Fruit fly (Drosophila melanogaster) whole organism, embryonic: ENCODE measurements around the gene CG13603.

Source experiments
- ATbp ChIP-seq: fragments of 200-800 bp; sonication (Bioruptor generic); optimal IDR thresholded peaks from 2 replicates; lab custom pipeline; 2017; ENCODE audit warnings: missing biosample characterization, mild to moderate bottlenecking, missing genetic modification characterization, missing genetic modification reagents
- Adf1 ChIP-seq: fragments of 200-800 bp; sonication (Bioruptor generic); IDR thresholded peaks from 2 replicates; pipeline ENCODE4 v1.3.6; 2022; ENCODE audit warnings: missing biosample characterization, missing genetic modification characterization
- Aef1 ChIP-seq: fragments of 200-800 bp; sonication (Bioruptor generic); IDR thresholded peaks from 3 replicates; pipeline ENCODE4 v1.3.6; 2022; ENCODE audit warnings: missing biosample characterization, missing genetic modification characterization
- Bteb2 ChIP-seq: fragments of 200-800 bp; sonication (Bioruptor generic); optimal IDR thresholded peaks from 2 replicates; lab custom pipeline; 2016; ENCODE audit warnings: missing biosample characterization, missing genetic modification characterization
- CG1024 ChIP-seq: fragments of 200-800 bp; sonication (Bioruptor generic); IDR thresholded peaks from 2 replicates; pipeline ENCODE4 v1.3.6; 2022; ENCODE audit warnings: missing biosample characterization, missing genetic modification characterization
- CG11085 ChIP-seq: fragments of 200-800 bp; sonication (Bioruptor generic); IDR thresholded peaks from 2 replicates; pipeline ENCODE4 v1.3.6; 2022; ENCODE audit warnings: missing biosample characterization, missing genetic modification characterization
- CG13123 ChIP-seq: fragments of 200-800 bp; sonication (Bioruptor generic); optimal IDR thresholded peaks from 2 replicates; lab custom pipeline; 2016; ENCODE audit warnings: missing biosample characterization, missing genetic modification characterization
- CG14667 ChIP-seq: fragments of 200-800 bp; sonication (Bioruptor generic); IDR thresholded peaks from 2 replicates; pipeline ENCODE4 v1.3.6; 2022; ENCODE audit warnings: missing biosample characterization, missing genetic modification characterization
- CG1529 ChIP-seq: fragments of 200-800 bp; sonication (Bioruptor generic); optimal IDR thresholded peaks from 3 replicates; lab custom pipeline; 2018; ENCODE audit warnings: missing biosample characterization, missing genetic modification characterization
- CG1603 ChIP-seq: fragments of 200-800 bp; sonication (Bioruptor generic); optimal IDR thresholded peaks from 2 replicates; lab custom pipeline; 2019; ENCODE audit warnings: missing biosample characterization, mild to moderate bottlenecking, missing genetic modification characterization, moderate library complexity
- CG16863 ChIP-seq: fragments of 200-800 bp; sonication (Bioruptor generic); optimal IDR thresholded peaks from 3 replicates; lab custom pipeline; 2016; ENCODE audit warnings: missing biosample characterization, missing genetic modification characterization
- CG17385 ChIP-seq: fragments of 200-800 bp; sonication (Bioruptor generic); optimal IDR thresholded peaks from 3 replicates; lab custom pipeline; 2018; ENCODE audit warnings: missing biosample characterization, mild to moderate bottlenecking, missing genetic modification characterization
- CG17612 ChIP-seq: fragments of 200-800 bp; sonication (Bioruptor generic); IDR thresholded peaks from 2 replicates; pipeline ENCODE4 v1.3.6; 2022; ENCODE audit warnings: missing biosample characterization, missing genetic modification characterization
- CG1832 ChIP-seq: fragments of 200-800 bp; sonication (Bioruptor generic); optimal IDR thresholded peaks from 2 replicates; lab custom pipeline; 2017; ENCODE audit warnings: missing biosample characterization, mild to moderate bottlenecking, missing genetic modification characterization, inconsistent platforms
- CG18764 ChIP-seq: fragments of 200-800 bp; sonication (Bioruptor generic); optimal IDR thresholded peaks from 3 replicates; lab custom pipeline; 2016; ENCODE audit warnings: missing biosample characterization, missing genetic modification characterization
- CG2129 ChIP-seq: fragments of 200-800 bp; sonication (Bioruptor generic); IDR thresholded peaks from 2 replicates; pipeline ENCODE4 v1.3.6; 2022; ENCODE audit warnings: missing biosample characterization, missing genetic modification characterization; ENCODE audit not compliant: partially characterized antibody
- CG33213 ChIP-seq: fragments of 200-800 bp; sonication (Bioruptor generic); optimal IDR thresholded peaks from 3 replicates; lab custom pipeline; 2016; ENCODE audit warnings: missing biosample characterization, missing genetic modification characterization
- CG43689 ChIP-seq: fragments of 200-800 bp; sonication (Bioruptor generic); IDR thresholded peaks from 2 replicates; pipeline ENCODE4 v1.3.6; 2022; ENCODE audit warnings: missing biosample characterization, missing genetic modification characterization
- CG5953 ChIP-seq: fragments of 200-800 bp; sonication (Bioruptor generic); IDR thresholded peaks from 2 replicates; pipeline ENCODE4 v1.3.6; 2022; ENCODE audit warnings: missing biosample characterization, missing genetic modification characterization
- CG8924 ChIP-seq: fragments of 200-800 bp; optimal IDR thresholded peaks from 3 replicates; lab custom pipeline; 2019; ENCODE audit warnings: missing biosample characterization, mild to moderate bottlenecking, missing genetic modification characterization, moderate library complexity
- CG9609 ChIP-seq: fragments of 200-800 bp; sonication (Bioruptor generic); optimal IDR thresholded peaks from 3 replicates; lab custom pipeline; 2016; ENCODE audit warnings: missing biosample characterization, missing genetic modification characterization
- CG9797 ChIP-seq: fragments of 200-800 bp; sonication (Bioruptor generic); optimal IDR thresholded peaks from 3 replicates; lab custom pipeline; 2018; ENCODE audit warnings: missing biosample characterization, mild to moderate bottlenecking, missing genetic modification characterization
- Doc3 ChIP-seq: fragments of 200-800 bp; sonication (Bioruptor generic); IDR thresholded peaks from 3 replicates; pipeline ENCODE4 v1.3.6; 2022; ENCODE audit warnings: missing biosample characterization, missing genetic modification characterization; ENCODE audit not compliant: partially characterized antibody
- Dref ChIP-seq: fragments of 200-800 bp; sonication (Bioruptor generic); IDR thresholded peaks from 2 replicates; pipeline ENCODE4 v1.3.6; 2022; ENCODE audit warnings: missing biosample characterization, missing genetic modification characterization
- ERR ChIP-seq: fragments of 200-800 bp; sonication (Bioruptor generic); optimal IDR thresholded peaks from 2 replicates; lab custom pipeline; 2016; ENCODE audit warnings: missing biosample characterization, missing genetic modification characterization
- Eip74EF ChIP-seq, 2 experiments: fragments of 200-800 bp in 1 of 2; fragments of >200 bp in 1 of 2; sonication (Bioruptor generic) in 1 of 2; optimal IDR thresholded peaks; 2 replicates each; lab custom pipeline; 2017 to 2019; ENCODE audit warnings: missing biosample characterization in 2 of 2, missing genetic modification characterization in 2 of 2, mild to moderate bottlenecking in 1 of 2, moderate library complexity in 1 of 2
- Hr39 ChIP-seq: fragments of >200 bp; optimal IDR thresholded peaks from 2 replicates; lab custom pipeline; 2017
- Jarid2 ChIP-seq: fragments of 200-800 bp; sonication (Bioruptor generic); optimal IDR thresholded peaks from 3 replicates; lab custom pipeline; 2017; ENCODE audit warnings: mild to moderate bottlenecking, missing biosample characterization, missing genetic modification reagents, missing genetic modification characterization
- Lhr ChIP-seq: fragments of 200-800 bp; sonication (Bioruptor generic); optimal IDR thresholded peaks from 3 replicates; lab custom pipeline; 2017; ENCODE audit warnings: mild to moderate bottlenecking, missing biosample characterization, missing genetic modification reagents, missing genetic modification characterization
- NfI ChIP-seq: fragments of 200-800 bp; sonication (Bioruptor generic); optimal IDR thresholded peaks from 3 replicates; lab custom pipeline; 2018; ENCODE audit warnings: missing biosample characterization, mild to moderate bottlenecking, missing genetic modification characterization, moderate library complexity
- Ssrp ChIP-seq: fragments of 200-800 bp; sonication (Bioruptor generic); optimal IDR thresholded peaks from 2 replicates; lab custom pipeline; 2018; ENCODE audit warnings: missing biosample characterization, mild to moderate bottlenecking, missing genetic modification characterization, moderate library complexity
- Vsx1 ChIP-seq: fragments of 200-800 bp; sonication (Bioruptor generic); optimal IDR thresholded peaks from 2 replicates; lab custom pipeline; 2017; ENCODE audit warnings: missing biosample characterization, mild to moderate bottlenecking, missing genetic modification characterization, missing genetic modification reagents
- dpn ChIP-seq, 2 experiments: fragments of 200-800 bp; sonication (Bioruptor generic); optimal IDR thresholded peaks; 3 replicates each; lab custom pipeline; 2016; ENCODE audit warnings: missing biosample characterization in 2 of 2, missing genetic modification characterization in 2 of 2
- ewg ChIP-seq: fragments of 200-800 bp; sonication (Bioruptor generic); optimal IDR thresholded peaks from 3 replicates; lab custom pipeline; 2017; ENCODE audit warnings: mild to moderate bottlenecking, missing biosample characterization, missing genetic modification reagents, missing genetic modification characterization
- gce ChIP-seq: fragments of 200-800 bp; sonication (Bioruptor generic); IDR thresholded peaks from 3 replicates; pipeline ENCODE4 v1.3.6; 2022; ENCODE audit warnings: missing biosample characterization, missing genetic modification characterization
- grn ChIP-seq: fragments of 200-800 bp; sonication (Bioruptor generic); optimal IDR thresholded peaks from 3 replicates; lab custom pipeline; 2017; ENCODE audit warnings: missing biosample characterization, missing genetic modification characterization
- ind ChIP-seq: fragments of 200-800 bp; sonication (Bioruptor generic); optimal IDR thresholded peaks from 3 replicates; lab custom pipeline; 2016; ENCODE audit warnings: missing biosample characterization, missing genetic modification characterization
- kah ChIP-seq: fragments of 200-800 bp; sonication (Bioruptor generic); optimal IDR thresholded peaks from 2 replicates; lab custom pipeline; 2018; ENCODE audit warnings: missing biosample characterization, mild to moderate bottlenecking, missing genetic modification characterization
- klu ChIP-seq: fragments of 200-800 bp; sonication (Bioruptor generic); IDR thresholded peaks from 2 replicates; pipeline ENCODE4 v1.3.6; 2022; ENCODE audit warnings: missing biosample characterization, missing genetic modification characterization
- repo ChIP-seq: fragments of 200-800 bp; sonication (Bioruptor generic); optimal IDR thresholded peaks from 2 replicates; lab custom pipeline; 2016; ENCODE audit warnings: missing biosample characterization, missing genetic modification characterization
- sens-2 ChIP-seq: fragments of 200-800 bp; sonication (Bioruptor generic); IDR thresholded peaks from 2 replicates; pipeline ENCODE4 v1.3.6; 2022; ENCODE audit warnings: missing biosample characterization, missing genetic modification characterization
- sna ChIP-seq: fragments of 200-800 bp; sonication (Bioruptor generic); IDR thresholded peaks from 2 replicates; pipeline ENCODE4 v1.3.6; 2022; ENCODE audit warnings: missing biosample characterization, missing genetic modification characterization; ENCODE audit not compliant: partially characterized antibody
- sob ChIP-seq: fragments of 200-800 bp; sonication (Bioruptor generic); IDR thresholded peaks from 2 replicates; pipeline ENCODE4 v1.3.6; 2022; ENCODE audit warnings: missing biosample characterization, missing genetic modification characterization
- sqz ChIP-seq: fragments of 200-800 bp; sonication (Bioruptor generic); optimal IDR thresholded peaks from 3 replicates; lab custom pipeline; 2018; ENCODE audit warnings: missing biosample characterization, mild to moderate bottlenecking, missing genetic modification characterization
- stc ChIP-seq: fragments of 200-800 bp; sonication (Bioruptor generic); IDR thresholded peaks from 2 replicates; pipeline ENCODE4 v1.3.6; 2022; ENCODE audit warnings: missing biosample characterization, missing genetic modification characterization
- tna ChIP-seq: fragments of 200-800 bp; sonication (Bioruptor generic); IDR thresholded peaks from 2 replicates; pipeline ENCODE4 v1.3.6; 2022; ENCODE audit warnings: missing biosample characterization, missing genetic modification characterization; ENCODE audit not compliant: partially characterized antibody
- vnd ChIP-seq: fragments of 200-800 bp; sonication (Bioruptor generic); IDR thresholded peaks from 3 replicates; pipeline ENCODE4 v1.3.6; 2022; ENCODE audit warnings: missing biosample characterization, missing genetic modification characterization; ENCODE audit not compliant: partially characterized antibody
- wor ChIP-seq: fragments of 200-800 bp; sonication (Bioruptor generic); IDR thresholded peaks from 2 replicates; pipeline ENCODE4 v1.3.6; 2022; ENCODE audit warnings: missing biosample characterization, missing genetic modification characterization

CG13603 gene

dm6 chr3R:23939921-23940839, 46.2 kb downstream of the CG13603 start (continued):
- no peak for TF ChIP-seq sens-2 (GFP tag; lab: Robert Waterston, UW)
- peak; percentile 86 for TF ChIP-seq CG1603
- no peak for TF ChIP-seq tna
- no peak for TF ChIP-seq klu
- peak; percentile 71 for TF ChIP-seq sqz (GFP tag; lab: Kevin White, UChicago)
- peak in 1 of 2 experiments; percentile 71 for TF ChIP-seq Eip74EF (GFP tag; optimal IDR thresholded peaks at IDR 0.05; lab: Kevin White, UChicago)
- TF ChIP-seq Jarid2 (GFP tag; lab: Kevin White, UChicago), result peak; percentile 66
- TF ChIP-seq CG43689 (GFP tag; lab: Robert Waterston, UW), result peak; percentile 65
- TF ChIP-seq stc (GFP tag; lab: Robert Waterston, UW), result peak; percentile 72
- TF ChIP-seq Hr39, result no peak
- TF ChIP-seq ewg (GFP tag; lab: Kevin White, UChicago), result peak; percentile 73
- peak; percentile 79 for TF ChIP-seq CG17385 (GFP tag; lab: Kevin White, UChicago)
- peak; percentile 46 for TF ChIP-seq CG16863 (GFP tag; lab: Kevin White, UChicago)
- TF ChIP-seq vnd, result no peak
- peak; percentile 56 to 57 for TF ChIP-seq dpn (GFP tag; optimal IDR thresholded peaks at IDR 0.05; lab: Kevin White, UChicago)
- no peak for TF ChIP-seq Dref (GFP tag; lab: Robert Waterston, UW)
- peak; percentile 92 for TF ChIP-seq grn
- TF ChIP-seq wor (GFP tag; lab: Robert Waterston, UW), result peak; percentile 41; the same call in 1 of the 2 replicates
- TF ChIP-seq CG33213 (GFP tag; lab: Kevin White, UChicago), result peak; percentile 66
- TF ChIP-seq Vsx1, result peak; percentile 95
- peak; percentile 98 for TF ChIP-seq ATbp
- peak; percentile 81 for TF ChIP-seq CG13123 (GFP tag; lab: Kevin White, UChicago)
- no peak; the same call in 1 of the 2 replicates for TF ChIP-seq CG14667 (GFP tag; lab: Robert Waterston, UW)
- TF ChIP-seq ERR (GFP tag; lab: Kevin White, UChicago), result no peak
- TF ChIP-seq Ssrp (tag; lab: Kevin White, UChicago), result peak; percentile 13
- TF ChIP-seq Aef1, result no peak
- peak; percentile 50 for TF ChIP-seq NfI (GFP tag; lab: Kevin White, UChicago)
- no peak; the same call in 1 of the 2 replicates for TF ChIP-seq Adf1 (GFP tag; lab: Robert Waterston, UW)
- peak; percentile 87 for TF ChIP-seq sob (GFP tag; lab: Robert Waterston, UW)
- TF ChIP-seq CG18764 (GFP tag; lab: Kevin White, UChicago), result peak; percentile 86
- TF ChIP-seq Lhr (GFP tag; lab: Kevin White, UChicago), result peak; percentile 88
- TF ChIP-seq CG11085 (GFP tag; lab: Robert Waterston, UW), result peak; percentile 48; the same call in 1 of the 2 replicates
- TF ChIP-seq Bteb2 (GFP tag; lab: Kevin White, UChicago), result peak; percentile 64
- peak; percentile 83; the same call in 1 of the 2 replicates for TF ChIP-seq CG1024 (GFP tag; lab: Robert Waterston, UW)
- TF ChIP-seq CG9609 (GFP tag; lab: Kevin White, UChicago), result no peak
- TF ChIP-seq Doc3 (GFP tag; lab: Robert Waterston, UW), result no peak
- TF ChIP-seq CG8924, result peak; percentile 78
- peak; percentile 66 for TF ChIP-seq repo (GFP tag; lab: Kevin White, UChicago)
- TF ChIP-seq sna (GFP tag; lab: Robert Waterston, UW), result no peak
- TF ChIP-seq CG1529 (GFP tag; lab: Kevin White, UChicago), result peak; percentile 91
- peak; percentile 65; the same call in 1 of the 2 replicates for TF ChIP-seq CG5953 (GFP tag; lab: Robert Waterston, UW)
- peak; percentile 26 for TF ChIP-seq CG9797 (GFP tag; lab: Kevin White, UChicago)
- TF ChIP-seq kah (GFP tag; lab: Kevin White, UChicago), result peak; percentile 57
- no peak for TF ChIP-seq CG17612 (GFP tag; lab: Robert Waterston, UW)
- TF ChIP-seq ind (GFP tag; lab: Kevin White, UChicago), result no peak
- no peak for TF ChIP-seq CG1832 (GFP tag; lab: Kevin White, UChicago)
- TF ChIP-seq CG2129 (GFP tag; lab: Robert Waterston, UW), result no peak
- peak; percentile 89 for TF ChIP-seq gce (GFP tag; lab: Robert Waterston, UW)
